Worm (Caenorhabditis elegans): ENCODE measurements around the gene F14H12.8.

- no peak for TF ChIP-seq nhr-28 (tag; optimal IDR thresholded peaks at IDR 0.05)
- TF ChIP-seq ceh-82 (tag; optimal IDR thresholded peaks at IDR 0.05), result no peak
- TF ChIP-seq ama-1 (optimal IDR thresholded peaks at IDR 0.05), result no peak
- no peak for TF ChIP-seq ceh-62 (tag; optimal IDR thresholded peaks at IDR 0.05)
- no peak for TF ChIP-seq daf-16 (GFP tag; optimal IDR thresholded peaks at IDR 0.05)
- no peak for TF ChIP-seq daf-16 (tag; optimal IDR thresholded peaks at IDR 0.05)
- no peak for TF ChIP-seq pha-4 (GFP tag; IDR thresholded peaks at IDR 0.05)
- TF ChIP-seq pha-4 (tag; optimal IDR thresholded peaks at IDR 0.05), result no peak
- TF ChIP-seq lir-3 (tag; optimal IDR thresholded peaks at IDR 0.05), result no peak
- TF ChIP-seq fkh-10 (GFP tag; optimal IDR thresholded peaks at IDR 0.05), result no peak
These were observed 20.9 kb downstream of the F14H12.8 start, which contains the start of gene F14H12.3 for ce11 chrX:4343915-4344314.

Data from whole organism, L4 larva.